Worm (Caenorhabditis elegans) whole organism, early embryonic: ENCODE data around the gene Y44A6D.7.

Experiments used
- B0310.2 ChIP-seq: sonication (generic microtip); optimal IDR thresholded peaks from 2 replicates; lab custom pipeline; 2016; ENCODE audit warnings: mild to moderate bottlenecking, missing genetic modification characterization, missing compliant biosample characterization
- F13C5.2 ChIP-seq: sonication (generic microtip); optimal IDR thresholded peaks from 2 replicates; lab custom pipeline; 2017; ENCODE audit warnings: mild to moderate bottlenecking, missing genetic modification characterization, inconsistent platforms, missing compliant biosample characterization
- aly-1 ChIP-seq: sonication (generic microtip); optimal IDR thresholded peaks from 2 replicates; lab custom pipeline; 2016; ENCODE audit warnings: missing genetic modification characterization, missing compliant biosample characterization
- ama-1 ChIP-seq: fragments of 150-350 bp; optimal IDR thresholded peaks from 2 replicates; lab custom pipeline; 2014
- ceh-13 ChIP-seq: fragments of 200-800 bp; sonication (Bioruptor generic); optimal IDR thresholded peaks from 2 replicates; lab custom pipeline; 2018; ENCODE audit warnings: mild to moderate bottlenecking, missing genetic modification characterization, missing compliant biosample characterization
- ceh-36 ChIP-seq: sonication (generic microtip); optimal IDR thresholded peaks from 2 replicates; lab custom pipeline; 2016; ENCODE audit warnings: missing genetic modification characterization, inconsistent platforms, missing compliant biosample characterization
- ets-7 ChIP-seq: sonication (generic microtip); optimal IDR thresholded peaks from 2 replicates; lab custom pipeline; 2016; ENCODE audit warnings: missing genotype, missing genetic modification characterization, missing compliant biosample characterization
- flt-1 ChIP-seq: fragments of 200-800 bp; sonication (Bioruptor generic); IDR thresholded peaks from 2 replicates; pipeline ENCODE4 v1.3.6; 2022; ENCODE audit warnings: missing genetic modification characterization, missing compliant biosample characterization
- hmbx-1 ChIP-seq: sonication (generic microtip); optimal IDR thresholded peaks from 2 replicates; lab custom pipeline; 2016; ENCODE audit warnings: mild to moderate bottlenecking, missing genetic modification characterization, missing compliant biosample characterization
- hmg-4 ChIP-seq: fragments of 200-800 bp; sonication (Bioruptor generic); optimal IDR thresholded peaks from 2 replicates; lab custom pipeline; 2018; ENCODE audit warnings: mild to moderate bottlenecking, missing genetic modification characterization, missing compliant biosample characterization
- hnd-1 ChIP-seq: sonication (generic microtip); optimal IDR thresholded peaks from 2 replicates; lab custom pipeline; 2016; ENCODE audit warnings: missing genetic modification characterization, missing compliant biosample characterization
- pes-1 ChIP-seq: fragments of 200-800 bp; sonication (Bioruptor generic); IDR thresholded peaks from 2 replicates; pipeline ENCODE4 v1.3.6; 2022; ENCODE audit warnings: missing genetic modification reagents, missing genetic modification characterization, missing compliant biosample characterization
- scrt-1 ChIP-seq: fragments of 200-800 bp; sonication (Bioruptor generic); IDR thresholded peaks from 2 replicates; pipeline ENCODE4 v1.3.6; 2022; ENCODE audit warnings: missing genetic modification characterization, missing compliant biosample characterization
- sea-1 ChIP-seq: fragments of 200-800 bp; sonication (Bioruptor generic); conservative IDR thresholded peaks from 2 replicates; pipeline ENCODE4 v1.3.6; 2022; ENCODE audit warnings: missing genetic modification characterization, missing compliant biosample characterization
- tbx-11 ChIP-seq: fragments of 200-800 bp; sonication (Bioruptor generic); IDR thresholded peaks from 2 replicates; pipeline ENCODE4 v1.3.6; 2022; ENCODE audit warnings: missing genetic modification characterization, missing compliant biosample characterization
- tbx-37 ChIP-seq: fragments of 200-800 bp; sonication (Bioruptor generic); conservative IDR thresholded peaks from 2 replicates; pipeline ENCODE4 v1.3.6; 2022; ENCODE audit warnings: missing genetic modification reagents, missing genetic modification characterization, missing compliant biosample characterization
- tra-4 ChIP-seq: sonication (generic microtip); optimal IDR thresholded peaks from 2 replicates; lab custom pipeline; 2017; ENCODE audit warnings: missing genetic modification characterization, missing compliant biosample characterization

Gene Y44A6D.7

DNA sequence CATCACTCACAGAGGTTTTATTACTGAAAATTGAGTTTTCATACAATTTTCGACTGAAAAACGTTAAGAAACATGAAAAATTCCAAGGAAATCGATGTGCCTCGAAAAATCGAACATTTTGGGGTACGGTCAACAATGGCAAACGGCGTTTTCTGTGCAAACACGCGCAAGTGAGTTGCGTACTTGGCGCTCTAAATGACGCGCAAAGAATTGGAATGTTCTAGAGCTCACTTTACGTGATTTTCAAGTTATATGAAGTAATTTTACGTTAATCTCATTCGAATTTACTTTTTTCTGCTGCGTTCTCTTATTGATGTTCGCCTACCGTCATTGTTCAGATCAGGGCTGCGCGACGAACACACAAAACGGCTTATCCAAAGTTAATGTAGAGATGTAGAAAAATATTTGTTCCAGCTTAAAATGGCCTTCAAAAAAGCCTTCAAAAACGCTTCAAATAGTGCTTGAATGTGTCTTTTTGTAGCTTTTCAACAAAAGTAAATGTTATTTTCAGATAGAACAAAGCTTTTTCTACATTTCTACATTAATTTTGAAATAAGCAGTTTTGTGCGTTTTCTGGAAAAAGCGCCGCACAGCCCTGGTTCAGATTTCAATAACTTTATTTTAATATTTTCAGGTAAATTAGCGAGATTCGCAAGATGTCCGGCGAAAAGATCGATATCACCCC, 31.1 kb downstream of the Y44A6D.7 start, which contains the start of the genes F31D4.2 and fkb-6:
Gene F31D4.2, minus strand, starts transcription at position 23 of the 685 bp plus-strand sequence.
Gene fkb-6, plus strand, starts transcription at position 635 of the 685 bp plus-strand sequence.
- TF ChIP-seq F13C5.2 (tag; lab: Kevin White, UChicago) (peak; percentile 56), ceh-36 (tag; lab: Kevin White, UChicago) (no peak)

DNA sequence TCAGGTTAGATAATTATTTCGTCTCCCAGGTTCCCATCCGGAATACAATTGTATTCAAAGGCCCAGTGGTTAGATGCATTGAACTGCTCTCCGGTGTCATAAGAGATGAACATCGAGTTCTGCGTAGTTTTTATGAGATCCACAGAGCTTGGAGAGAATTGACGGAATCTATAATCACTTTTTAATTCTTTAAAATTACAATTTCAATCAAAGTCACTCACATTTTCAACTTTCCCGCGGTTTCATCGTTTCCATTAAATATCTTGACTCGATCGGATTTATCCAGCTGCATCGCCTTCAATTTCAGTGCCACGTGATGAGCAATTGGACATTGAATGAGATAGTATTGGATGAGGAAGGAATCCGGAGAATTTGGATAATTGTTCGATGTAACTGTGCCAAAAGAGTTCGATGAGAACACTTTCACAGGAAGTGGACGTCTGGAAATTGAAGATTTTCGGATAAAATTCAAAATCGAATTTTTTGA, 33.3 kb downstream of the Y44A6D.7 start:
- no peak for TF ChIP-seq ama-1 (lab: Kevin White, UChicago)

DNA sequence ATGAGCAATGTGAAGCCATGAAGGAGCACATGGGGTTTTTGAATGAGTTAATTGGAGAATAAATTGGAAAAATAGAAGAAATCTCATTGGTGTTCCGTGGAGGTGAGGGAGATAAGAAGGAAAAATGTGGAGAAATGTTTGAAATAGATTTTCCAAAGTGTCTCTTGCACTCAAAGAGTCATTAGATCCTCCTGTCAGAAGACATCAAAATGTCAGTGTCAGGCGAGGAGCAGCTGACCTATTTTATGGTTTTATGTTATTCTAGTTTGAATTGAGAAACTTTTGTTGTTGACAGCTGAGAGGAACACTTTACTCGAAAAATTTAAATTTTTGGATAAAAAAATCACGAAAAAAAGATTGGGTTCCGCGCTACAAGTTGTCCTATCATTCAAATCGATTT, 36.1 kb downstream of the Y44A6D.7 start, which contains the start of gene clec-264:
Gene clec-264, minus strand, starts transcription at position 122 of the 400 bp plus-strand sequence.
- TF ChIP-seq sea-1, result 0 out of 2 replicates have a peak, but pooled peaks have one; percentile 6
- no peak for TF ChIP-seq B0310.2 (tag; lab: Kevin White, UChicago)

DNA sequence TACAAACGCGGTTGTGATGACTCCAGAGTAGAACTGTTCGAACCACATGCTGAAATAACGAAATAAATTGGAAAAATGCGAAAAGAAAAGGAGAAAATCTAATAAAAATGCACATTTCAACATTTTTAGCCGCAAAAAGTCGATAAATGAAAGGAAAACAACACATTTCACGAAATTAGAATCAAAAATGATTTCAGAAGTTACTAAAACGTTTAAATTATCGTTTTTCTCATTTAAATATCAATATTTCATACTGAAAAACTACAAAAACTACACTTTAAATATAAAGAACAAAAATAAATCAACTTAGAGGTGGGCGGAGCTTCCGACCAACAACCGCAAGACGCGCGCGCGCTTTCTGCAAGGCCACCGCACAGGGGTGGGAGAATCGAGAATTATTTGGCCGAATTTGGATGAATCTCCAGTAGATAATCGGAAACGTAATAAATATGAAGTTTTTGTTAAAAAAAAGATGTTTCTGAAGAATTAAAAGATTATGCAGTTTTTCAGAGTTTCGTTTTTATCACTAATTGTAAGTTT, 37.4 kb downstream of the Y44A6D.7 start, which contains the start of gene ndua-1:
Gene ndua-1, minus strand, starts transcription at position 51 of the 540 bp plus-strand sequence.
- TF ChIP-seq tbx-37 (no peak), tra-4 (tag; lab: Kevin White, UChicago) (no peak), F13C5.2 (tag; lab: Kevin White, UChicago) (peak; percentile 70), aly-1 (no peak), ama-1 (lab: Kevin White, UChicago) (no peak), ceh-36 (tag; lab: Kevin White, UChicago) (no peak), pes-1 (GFP tag; lab: Robert Waterston, UW) (0 out of 2 replicates have a peak, but pooled peaks have one; percentile 33), hnd-1 (tag; lab: Kevin White, UChicago) (no peak), flt-1 (GFP tag; lab: Robert Waterston, UW) (no peak), hmg-4 (GFP tag; lab: Kevin White, UChicago) (peak; percentile 9)

DNA sequence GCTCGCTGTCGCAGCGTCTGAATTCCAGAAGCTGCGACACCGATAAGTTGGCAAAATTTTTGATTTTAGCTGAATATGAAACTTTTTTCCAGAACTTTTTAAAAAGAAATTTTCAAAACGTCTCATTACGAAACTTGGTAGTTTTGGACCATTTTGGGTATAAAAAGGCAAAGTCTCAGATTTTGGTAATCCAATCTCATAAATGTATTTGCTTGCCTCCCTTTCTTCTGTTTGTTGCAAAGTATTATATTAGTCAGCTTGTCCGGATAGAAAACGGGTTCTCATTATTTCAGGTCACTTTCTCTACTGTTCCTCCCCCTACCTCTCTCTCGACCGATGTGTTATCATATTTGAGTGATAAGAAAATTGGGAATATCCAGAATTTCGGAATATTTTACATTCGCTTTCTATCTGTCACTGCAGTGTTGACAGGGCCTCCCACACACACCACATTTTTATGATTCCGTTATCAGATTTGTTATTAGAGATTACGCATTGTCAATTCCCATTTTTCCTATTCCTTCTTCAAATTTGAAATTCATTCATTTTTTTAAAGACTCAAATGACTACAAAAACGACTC, 39.1 kb downstream of the Y44A6D.7 start, which contains the start of gene F31D4.5:
Gene F31D4.5, plus strand, starts transcription at position 491 of the 581 bp plus-strand sequence.
- TF ChIP-seq F13C5.2 (tag; lab: Kevin White, UChicago) (no peak), sea-1 (no peak), aly-1 (no peak), ceh-36 (tag; lab: Kevin White, UChicago) (no peak)

DNA sequence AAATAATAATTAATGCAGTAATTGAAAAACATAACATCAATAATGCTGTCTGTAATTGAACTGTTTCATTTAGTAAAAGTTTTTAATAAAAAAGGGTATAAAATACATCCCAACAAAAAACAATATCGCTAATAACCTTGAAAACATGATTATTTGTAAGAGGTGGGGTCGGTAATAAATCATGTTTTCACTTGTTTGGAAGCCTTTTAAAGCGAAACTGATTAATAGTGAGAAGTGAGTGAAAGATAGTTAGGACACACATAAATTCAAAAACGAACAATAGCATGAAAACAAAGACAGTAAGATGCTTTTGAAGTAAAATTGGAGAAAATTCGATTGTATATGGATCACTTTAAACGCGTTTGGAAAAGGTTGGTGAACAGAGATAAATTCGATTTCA, 46.6 kb downstream of the Y44A6D.7 start, which contains the start of gene try-4:
Gene try-4, minus strand, starts transcription at position 74 of the 400 bp plus-strand sequence.
- TF ChIP-seq ama-1 (lab: Kevin White, UChicago), result no peak
- no peak for TF ChIP-seq F13C5.2 (tag; lab: Kevin White, UChicago)
- TF ChIP-seq B0310.2 (tag; lab: Kevin White, UChicago), result no peak
- TF ChIP-seq ceh-13 (GFP tag; lab: Kevin White, UChicago), result no peak
- TF ChIP-seq scrt-1 (GFP tag; lab: Robert Waterston, UW), result no peak
- no peak for TF ChIP-seq hnd-1 (tag; lab: Kevin White, UChicago)
- TF ChIP-seq tbx-11, result no peak
- no peak for TF ChIP-seq tbx-37
- no peak for TF ChIP-seq hmbx-1 (tag; lab: Kevin White, UChicago)
- TF ChIP-seq tra-4 (tag; lab: Kevin White, UChicago), result no peak
- TF ChIP-seq sea-1, result no peak
- TF ChIP-seq aly-1, result no peak
- TF ChIP-seq pes-1 (GFP tag; lab: Robert Waterston, UW), result no peak
- TF ChIP-seq ceh-36 (tag; lab: Kevin White, UChicago), result no peak
- no peak for TF ChIP-seq ets-7 (tag; lab: Kevin White, UChicago)
- no peak for TF ChIP-seq hmg-4 (GFP tag; lab: Kevin White, UChicago)
- TF ChIP-seq flt-1 (GFP tag; lab: Robert Waterston, UW), result no peak

DNA sequence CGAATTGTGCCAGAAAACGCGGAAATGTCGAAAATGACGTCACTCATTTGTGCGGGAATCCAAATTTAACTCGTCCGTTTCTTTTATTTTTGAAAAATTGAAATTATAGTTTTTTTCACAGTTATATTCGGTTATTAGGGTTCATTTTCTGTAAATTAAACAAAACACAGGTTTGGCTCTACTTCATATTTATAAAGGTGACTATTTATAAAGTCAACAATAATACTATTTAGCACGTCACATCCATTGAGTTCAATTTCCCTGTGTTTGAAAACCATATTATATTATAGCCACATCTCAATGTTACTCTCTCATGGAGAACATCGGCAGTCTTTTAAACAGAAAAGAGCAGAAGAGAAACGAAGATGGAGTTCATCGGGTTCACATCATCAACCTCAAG, 48.2 kb downstream of the Y44A6D.7 start, which contains the start of gene twk-35:
Gene twk-35, plus strand, starts transcription at position 301 of the 400 bp plus-strand sequence.
- TF ChIP-seq sea-1, result no peak
- TF ChIP-seq B0310.2 (tag; lab: Kevin White, UChicago), result no peak
- TF ChIP-seq ceh-36 (tag; lab: Kevin White, UChicago), result no peak
- TF ChIP-seq ets-7 (tag; lab: Kevin White, UChicago), result no peak
- TF ChIP-seq F13C5.2 (tag; lab: Kevin White, UChicago), result no peak
- no peak for TF ChIP-seq hmg-4 (GFP tag; lab: Kevin White, UChicago)
- no peak for TF ChIP-seq tbx-11
- no peak for TF ChIP-seq ceh-13 (GFP tag; lab: Kevin White, UChicago)
- no peak for TF ChIP-seq tbx-37
- TF ChIP-seq scrt-1 (GFP tag; lab: Robert Waterston, UW), result no peak
- no peak for TF ChIP-seq pes-1 (GFP tag; lab: Robert Waterston, UW)
- TF ChIP-seq hmbx-1 (tag; lab: Kevin White, UChicago), result no peak
